Worm (Caenorhabditis elegans) whole organism, late embryonic: ENCODE measurements around the gene ZC239.5.

Experiments
- ceh-48 ChIP-seq: sonication (generic microtip); optimal IDR thresholded peaks from 2 replicates; lab custom pipeline; 2016; ENCODE audit warnings: missing genetic modification characterization, inconsistent platforms, missing compliant biosample characterization
- elt-2 ChIP-seq: sonication (generic microtip); optimal IDR thresholded peaks from 2 replicates; lab custom pipeline; 2016; ENCODE audit warnings: missing genetic modification reagents, missing genetic modification characterization, missing compliant biosample characterization
- ets-4 ChIP-seq: sonication (generic microtip); optimal IDR thresholded peaks from 2 replicates; lab custom pipeline; 2016; ENCODE audit warnings: missing genetic modification characterization, missing compliant biosample characterization
- fkh-10 ChIP-seq: fragments of 150-350 bp; optimal IDR thresholded peaks from 2 replicates; lab custom pipeline; 2014; ENCODE audit warnings: missing biosample characterization, missing genetic modification reagents, missing genetic modification characterization
- hlh-13 ChIP-seq: fragments of 200-800 bp; sonication (Bioruptor generic); optimal IDR thresholded peaks from 2 replicates; lab custom pipeline; 2018; ENCODE audit warnings: mild to moderate bottlenecking, missing genetic modification characterization, missing compliant biosample characterization
- lim-6 ChIP-seq: sonication (generic microtip); optimal IDR thresholded peaks from 2 replicates; lab custom pipeline; 2016; ENCODE audit warnings: missing genetic modification characterization, missing compliant biosample characterization
- odd-2 ChIP-seq: sonication (generic microtip); optimal IDR thresholded peaks from 2 replicates; lab custom pipeline; 2017; ENCODE audit warnings: antibody characterized with exemption, mild to moderate bottlenecking, missing genetic modification characterization, missing compliant biosample characterization
- pha-2 ChIP-seq: sonication (generic microtip); optimal IDR thresholded peaks from 2 replicates; lab custom pipeline; 2017; ENCODE audit warnings: mild to moderate bottlenecking, missing genetic modification characterization, missing compliant biosample characterization
- tbx-2 ChIP-seq: sonication (generic microtip); optimal IDR thresholded peaks from 2 replicates; lab custom pipeline; 2016; ENCODE audit warnings: missing genetic modification characterization, missing compliant biosample characterization
- unc-55 ChIP-seq: sonication (generic microtip); optimal IDR thresholded peaks from 2 replicates; lab custom pipeline; 2017; ENCODE audit warnings: missing biosample characterization, missing genetic modification reagents, missing genetic modification characterization

ce11 chrII:3250195-3250594 is 39.7 kb downstream of the ZC239.5 start:
- TF ChIP-seq unc-55 (GFP tag; lab: Kevin White, UChicago), result no peak
- no peak for TF ChIP-seq hlh-13
- TF ChIP-seq ets-4, result no peak
- no peak for TF ChIP-seq tbx-2 (tag; lab: Kevin White, UChicago)
- TF ChIP-seq odd-2 (tag; lab: Kevin White, UChicago), result no peak
- no peak for TF ChIP-seq fkh-10
- no peak for TF ChIP-seq pha-2 (tag; lab: Kevin White, UChicago)
- no peak for TF ChIP-seq lim-6 (tag; lab: Kevin White, UChicago)
- no peak for TF ChIP-seq elt-2 (tag; lab: Kevin White, UChicago)
- TF ChIP-seq ceh-48 (tag; lab: Kevin White, UChicago), result no peak
